Fruit fly (Drosophila melanogaster): ENCODE data around the gene CG32572.
A peak's percentile ranks its signal among the peaks of the same experiment; 100 is the strongest.

The CG32572 gene

dm6 chrX:16723203-16724173, 2.5 kb downstream of the CG32572 start (continued):
- TF ChIP-seq Sry-δ (GFP tag; optimal IDR thresholded peaks at IDR 0.05), result no peak
- peak; percentile 47 for TF ChIP-seq CG12155 (GFP tag; optimal IDR thresholded peaks at IDR 0.05)
- TF ChIP-seq CG3995 (GFP tag; optimal IDR thresholded peaks at IDR 0.05), result no peak
- TF ChIP-seq CG13624 (GFP tag; optimal IDR thresholded peaks at IDR 0.05), result no peak
- TF ChIP-seq Hr78 (GFP tag; optimal IDR thresholded peaks at IDR 0.05), result peak in 1 of 2 experiments; percentile 49
- no peak for TF ChIP-seq pita (GFP tag; optimal IDR thresholded peaks at IDR 0.05)
- peak; percentile 66 for TF ChIP-seq CG17829 (tag; optimal IDR thresholded peaks at IDR 0.05)
- TF ChIP-seq Xbp1 (GFP tag; optimal IDR thresholded peaks at IDR 0.05), result peak; percentile 73
- peak; percentile 19 for TF ChIP-seq tap (tag; optimal IDR thresholded peaks at IDR 0.05)
- peak; percentile 20 for TF ChIP-seq CG15514 (GFP tag; optimal IDR thresholded peaks at IDR 0.05)
- TF ChIP-seq psq (GFP tag; optimal IDR thresholded peaks at IDR 0.05), result no peak
- peak; percentile 83 for TF ChIP-seq CG12391 (tag; optimal IDR thresholded peaks at IDR 0.05)
- TF ChIP-seq hb (GFP tag; IDR thresholded peaks at IDR 0.05; ENCODE audit: partially characterized antibody), result no peak
- peak; percentile 19; the same call in 1 of the 2 replicates for TF ChIP-seq CG43689 (GFP tag; IDR thresholded peaks at IDR 0.05)
- TF ChIP-seq ato (GFP tag; IDR thresholded peaks at IDR 0.05; ENCODE audit: partially characterized antibody), result no peak
- peak; percentile 39 for TF ChIP-seq jing (GFP tag; optimal IDR thresholded peaks at IDR 0.05)
- no peak for TF ChIP-seq abd-A (tag; optimal IDR thresholded peaks at IDR 0.05)
- no peak for TF ChIP-seq Ets97D (GFP tag; optimal IDR thresholded peaks at IDR 0.05)

- TF ChIP-seq CG8281 (tag; optimal IDR thresholded peaks at IDR 0.05) (no peak), CG11696 (GFP tag; IDR thresholded peaks at IDR 0.05) (no peak), fd64A (GFP tag; optimal IDR thresholded peaks at IDR 0.05) (no peak), Fer1 (GFP tag; optimal IDR thresholded peaks at IDR 0.05) (no peak), dm (GFP tag; optimal IDR thresholded peaks at IDR 0.05) (no peak), CG4424 (GFP tag; optimal IDR thresholded peaks at IDR 0.05) (no peak), CG1602 (GFP tag; optimal IDR thresholded peaks at IDR 0.05) (no peak), hb (GFP tag; IDR thresholded peaks at IDR 0.05; ENCODE audit: partially characterized antibody) (no peak), CG10274 (GFP tag; optimal IDR thresholded peaks at IDR 0.05) (no peak), CG6683 (GFP tag; optimal IDR thresholded peaks at IDR 0.05) (no peak), odd (GFP tag; optimal IDR thresholded peaks at IDR 0.05) (no peak), CG4328 (GFP tag; optimal IDR thresholded peaks at IDR 0.05) (no peak), CG4730 (GFP tag; IDR thresholded peaks at IDR 0.05) (no peak), unc-4 (GFP tag; IDR thresholded peaks at IDR 0.05; ENCODE audit: partially characterized antibody) (no peak), sisA (GFP tag; IDR thresholded peaks at IDR 0.05) (no peak), cato (GFP tag; optimal IDR thresholded peaks at IDR 0.05; ENCODE audit: borderline replicate concordance) (no peak), Med (GFP tag) (no peak), knrl (GFP tag; IDR thresholded peaks at IDR 0.05; ENCODE audit: partially characterized antibody) (no peak), CkIIα-i1 (GFP tag; IDR thresholded peaks at IDR 0.05) (no peak), MTF-1 (GFP tag; optimal IDR thresholded peaks at IDR 0.05; ENCODE audit: borderline replicate concordance) (no peak)
These were observed 3.6 kb downstream of the CG32572 start for dm6 chrX:16724544-16724943.
